Worm (Caenorhabditis elegans) whole organism, L2 larva: ENCODE data around the gene R01E6.2.

ENCODE experiments used
- C34F6.9 ChIP-seq: fragments of 150-350 bp; optimal IDR thresholded peaks from 2 replicates; lab custom pipeline; 2014; ENCODE audit warnings: missing biosample characterization, missing genetic modification characterization
- F13H6.1 ChIP-seq: sonication (generic microtip); optimal IDR thresholded peaks from 2 replicates; lab custom pipeline; 2016; ENCODE audit warnings: missing genetic modification characterization, missing compliant biosample characterization
- R02D3.7 ChIP-seq: fragments of 150-350 bp; optimal IDR thresholded peaks from 2 replicates; lab custom pipeline; 2014; ENCODE audit warnings: missing biosample characterization, missing genetic modification characterization
- Y55F3AM.14 ChIP-seq: fragments of 200-800 bp; sonication (Bioruptor generic); optimal IDR thresholded peaks from 2 replicates; lab custom pipeline; 2018; ENCODE audit warnings: mild to moderate bottlenecking, missing genetic modification characterization, missing compliant biosample characterization
- alr-1 ChIP-seq: fragments of 150-350 bp; optimal IDR thresholded peaks from 2 replicates; lab custom pipeline; 2014; ENCODE audit warnings: missing biosample characterization, missing genetic modification characterization
- ama-1 ChIP-seq: fragments of 150-350 bp; optimal IDR thresholded peaks from 2 replicates; lab custom pipeline; 2018; ENCODE audit warnings: inconsistent platforms
- ceh-82 ChIP-seq: fragments of 150-350 bp; optimal IDR thresholded peaks from 2 replicates; lab custom pipeline; 2014; ENCODE audit warnings: missing biosample characterization, missing genetic modification characterization
- crh-2 ChIP-seq: sonication (generic microtip); optimal IDR thresholded peaks from 2 replicates; lab custom pipeline; 2017; ENCODE audit warnings: missing biosample characterization, missing genetic modification characterization
- elt-3 ChIP-seq: sonication (generic microtip); optimal IDR thresholded peaks from 2 replicates; lab custom pipeline; 2017; ENCODE audit warnings: missing biosample characterization, missing genetic modification characterization
- gmeb-1 ChIP-seq: fragments of 150-350 bp; optimal IDR thresholded peaks from 2 replicates; lab custom pipeline; 2014; ENCODE audit warnings: missing biosample characterization, missing genetic modification characterization
- lsy-2 ChIP-seq, 2 experiments: fragments of 150-350 bp in 1 of 2; sonication (generic microtip) in 1 of 2; optimal IDR thresholded peaks; 2 replicates each; lab custom pipeline; 2014 to 2017; ENCODE audit warnings: missing biosample characterization in 2 of 2, missing genetic modification characterization in 2 of 2
- mab-5 ChIP-seq: fragments of 150-350 bp; optimal IDR thresholded peaks from 2 replicates; lab custom pipeline; 2014; ENCODE audit warnings: missing biosample characterization, missing genetic modification characterization
- mdl-1 ChIP-seq, 2 experiments: fragments of 150-350 bp in 1 of 2; sonication (generic microtip) in 1 of 2; optimal IDR thresholded peaks; 2 replicates each; lab custom pipeline; 2017; ENCODE audit warnings: missing biosample characterization in 2 of 2, missing genetic modification characterization in 2 of 2
- nhr-11 ChIP-seq: fragments of 150-350 bp; optimal IDR thresholded peaks from 2 replicates; lab custom pipeline; 2014; ENCODE audit warnings: missing biosample characterization, missing genetic modification characterization
- nhr-129 ChIP-seq: fragments of 150-350 bp; optimal IDR thresholded peaks from 2 replicates; lab custom pipeline; 2014; ENCODE audit warnings: missing biosample characterization, missing genetic modification characterization
- nhr-21 ChIP-seq: fragments of 150-350 bp; optimal IDR thresholded peaks from 2 replicates; lab custom pipeline; 2014; ENCODE audit warnings: missing biosample characterization, missing genetic modification characterization
- nhr-23 ChIP-seq: fragments of 150-350 bp; optimal IDR thresholded peaks from 2 replicates; lab custom pipeline; 2014; ENCODE audit warnings: missing biosample characterization, missing genetic modification reagents, missing genetic modification characterization
- nhr-237 ChIP-seq: fragments of 150-350 bp; optimal IDR thresholded peaks from 2 replicates; lab custom pipeline; 2014; ENCODE audit warnings: missing biosample characterization, missing genetic modification characterization
- nhr-25 ChIP-seq: fragments of 150-350 bp; sonication (generic microtip); optimal IDR thresholded peaks from 3 replicates; lab custom pipeline; 2014; ENCODE audit warnings: missing biosample characterization, missing genetic modification characterization
- sem-4 ChIP-seq: fragments of 150-350 bp; optimal IDR thresholded peaks from 2 replicates; lab custom pipeline; 2014; ENCODE audit warnings: missing biosample characterization, missing genetic modification reagents, missing genetic modification characterization
- skn-1 ChIP-seq: sonication (generic microtip); optimal IDR thresholded peaks from 2 replicates; lab custom pipeline; 2017; ENCODE audit warnings: missing biosample characterization, missing genetic modification characterization
- sma-9 ChIP-seq, 2 experiments: fragments of 150-350 bp in 1 of 2; sonication (generic microtip) in 1 of 2; optimal IDR thresholded peaks; 2 replicates each; lab custom pipeline; 2014 to 2016; ENCODE audit warnings: missing genetic modification characterization in 2 of 2, mild to moderate bottlenecking in 1 of 2, missing biosample characterization in 1 of 2, missing compliant biosample characterization in 1 of 2, missing genetic modification reagents in 1 of 2, moderate library complexity in 1 of 2
- snpc-4 ChIP-seq: fragments of 150-350 bp; optimal IDR thresholded peaks from 2 replicates; lab custom pipeline; 2014; ENCODE audit warnings: missing biosample characterization, missing genetic modification characterization
- unc-55 ChIP-seq: fragments of 150-350 bp; sonication (generic microtip); optimal IDR thresholded peaks from 3 replicates; lab custom pipeline; 2014; ENCODE audit warnings: missing biosample characterization, missing genetic modification reagents, missing genetic modification characterization
- unc-62 ChIP-seq: fragments of 150-350 bp; optimal IDR thresholded peaks from 2 replicates; lab custom pipeline; 2014; ENCODE audit warnings: missing biosample characterization, missing genetic modification reagents, missing genetic modification characterization
- zag-1 ChIP-seq: fragments of 150-350 bp; optimal IDR thresholded peaks from 2 replicates; lab custom pipeline; 2014; ENCODE audit warnings: missing biosample characterization, missing genetic modification characterization
- ztf-1 ChIP-seq: fragments of 200-800 bp; sonication (Bioruptor generic); conservative IDR thresholded peaks from 2 replicates; pipeline ENCODE4 v1.3.6; 2022; ENCODE audit warnings: missing genetic modification characterization, missing compliant biosample characterization
- ztf-4 ChIP-seq: fragments of 150-350 bp; optimal IDR thresholded peaks from 2 replicates; lab custom pipeline; 2014; ENCODE audit warnings: missing biosample characterization, missing genetic modification characterization

Gene R01E6.2

DNA sequence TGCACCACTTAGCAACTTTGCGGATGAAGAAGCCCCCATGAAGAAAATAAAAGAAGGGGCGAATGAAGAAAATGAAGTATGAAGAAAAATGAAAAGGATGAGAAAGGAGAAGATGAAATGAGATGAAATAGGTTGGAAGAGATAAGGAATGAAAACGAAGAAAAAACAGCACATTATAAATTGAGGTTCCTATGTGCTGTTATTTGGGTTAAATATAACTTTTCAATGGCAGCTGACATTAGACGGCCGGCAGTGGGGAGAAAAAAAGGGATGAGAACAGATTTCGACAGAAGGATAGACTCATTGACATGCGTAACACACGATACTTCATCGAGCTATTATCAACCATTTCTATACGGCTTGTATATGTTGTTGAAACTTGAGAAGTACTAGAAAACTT lies 4.4 kb downstream of the R01E6.2 start:
- no peak for TF ChIP-seq skn-1 (tag; lab: Kevin White, UChicago)
- peak; percentile 28 for TF ChIP-seq mab-5 (tag; lab: Kevin White, UChicago)
- peak; percentile 65 for TF ChIP-seq F13H6.1 (tag; lab: Kevin White, UChicago)
- TF ChIP-seq lsy-2 (tag; optimal IDR thresholded peaks at IDR 0.05; lab: Kevin White, UChicago) = peak in 1 of 2 experiments; percentile 15
- peak; percentile 72 for TF ChIP-seq sma-9 (GFP tag; optimal IDR thresholded peaks at IDR 0.05; lab: Kevin White, UChicago)
- TF ChIP-seq sma-9 (tag; optimal IDR thresholded peaks at IDR 0.05; lab: Kevin White, UChicago) = no peak
- peak; percentile 18 for TF ChIP-seq C34F6.9 (tag; lab: Kevin White, UChicago)
- TF ChIP-seq ztf-1 (GFP tag; lab: Robert Waterston, UW) = no peak

DNA sequence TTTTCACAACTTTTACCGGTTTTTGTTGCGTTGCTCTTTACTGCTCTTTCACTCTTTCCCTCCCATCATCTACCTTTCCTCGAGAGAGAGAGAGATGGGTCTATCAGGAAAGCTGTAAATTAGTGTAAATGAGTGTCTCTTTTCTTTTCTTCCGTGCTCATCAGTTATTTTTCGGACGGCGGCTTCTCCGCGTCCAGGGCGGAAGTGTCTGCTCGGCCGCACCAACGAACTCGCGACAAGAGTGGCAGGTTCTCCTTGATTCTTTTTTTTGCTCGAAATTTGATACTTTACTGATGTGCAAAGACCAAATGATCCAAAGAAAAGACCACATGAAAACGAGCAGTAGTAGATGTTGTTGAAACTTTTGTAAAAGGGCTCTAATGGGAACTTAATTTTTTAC lies 7.7 kb downstream of the R01E6.2 start:
- TF ChIP-seq nhr-21 (tag; lab: Kevin White, UChicago) = no peak
- TF ChIP-seq gmeb-1 (tag; lab: Kevin White, UChicago) = no peak
- no peak for TF ChIP-seq Y55F3AM.14
- TF ChIP-seq ztf-4 (tag; lab: Kevin White, UChicago) = no peak
- TF ChIP-seq zag-1 (tag; lab: Kevin White, UChicago) = no peak
- TF ChIP-seq snpc-4 (tag; lab: Kevin White, UChicago) = no peak
- no peak for TF ChIP-seq nhr-11 (tag; lab: Kevin White, UChicago)
- TF ChIP-seq sma-9 (GFP tag; optimal IDR thresholded peaks at IDR 0.05; lab: Kevin White, UChicago) = peak; percentile 39
- TF ChIP-seq sma-9 (tag; optimal IDR thresholded peaks at IDR 0.05; lab: Kevin White, UChicago) = no peak
- TF ChIP-seq F13H6.1 (tag; lab: Kevin White, UChicago) = peak; percentile 77
- no peak for TF ChIP-seq ama-1 (lab: Kevin White, UChicago)
- no peak for TF ChIP-seq nhr-237 (tag; lab: Kevin White, UChicago)
- TF ChIP-seq nhr-23 (tag; lab: Kevin White, UChicago) = no peak
- TF ChIP-seq R02D3.7 (tag; lab: Kevin White, UChicago) = no peak
- no peak for TF ChIP-seq C34F6.9 (tag; lab: Kevin White, UChicago)
- no peak for TF ChIP-seq nhr-25 (tag; lab: Kevin White, UChicago)
- TF ChIP-seq ztf-1 (GFP tag; lab: Robert Waterston, UW) = no peak
- TF ChIP-seq mdl-1 (tag; optimal IDR thresholded peaks at IDR 0.05; lab: Kevin White, UChicago) = no peak
- TF ChIP-seq, all 48 proteins: peak for 2

DNA sequence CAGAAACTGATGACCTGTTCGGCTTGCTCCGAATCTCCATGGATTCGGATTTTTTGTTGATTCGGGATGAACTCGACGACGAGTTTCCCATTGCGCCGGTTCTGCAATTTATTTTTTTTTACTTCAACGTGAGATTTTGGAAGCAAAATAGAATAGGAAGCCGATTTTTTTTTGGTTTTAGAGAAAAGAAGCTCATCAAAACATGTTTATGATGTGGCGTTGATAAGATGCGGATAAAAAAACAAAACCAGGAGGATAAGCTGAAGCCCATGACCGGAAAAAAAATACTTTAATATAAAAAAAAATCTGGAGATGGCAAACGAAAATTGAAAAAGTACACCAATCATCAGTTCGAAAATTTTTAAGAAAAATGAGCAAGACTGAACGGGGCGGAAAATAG lies 10.3 kb downstream of the R01E6.2 start, which contains the start of gene glb-20:
TSS of gene glb-20 (minus strand) at position 101 of the 400 bp plus-strand sequence.
- TF ChIP-seq ceh-82 = no peak
- no peak for TF ChIP-seq elt-3 (tag; lab: Kevin White, UChicago)

DNA sequence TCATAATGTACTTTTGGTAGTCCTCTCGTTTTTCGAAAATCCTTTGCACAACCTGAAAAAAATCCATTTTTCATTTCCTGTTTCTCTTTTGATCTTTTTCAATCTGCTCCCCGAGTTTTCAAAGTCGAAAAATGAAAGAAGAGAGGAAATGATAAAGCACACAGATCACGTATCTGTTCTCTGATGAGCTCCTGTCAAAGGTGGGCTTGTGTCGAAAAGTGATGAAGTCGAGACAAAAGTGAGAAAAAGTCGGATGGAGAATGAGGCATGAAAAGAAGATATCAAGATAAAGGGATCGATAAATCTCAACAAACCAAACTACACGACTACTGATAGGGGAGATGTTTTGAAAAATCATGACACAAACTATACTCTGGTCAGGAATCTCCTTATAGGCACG lies 11.2 kb downstream of the R01E6.2 start:
- TF ChIP-seq sem-4 = no peak
- peak; percentile 61 for TF ChIP-seq nhr-129 (tag; lab: Kevin White, UChicago)
- TF ChIP-seq sma-9 (GFP tag; optimal IDR thresholded peaks at IDR 0.05; lab: Kevin White, UChicago) = peak; percentile 64
- TF ChIP-seq sma-9 (tag; optimal IDR thresholded peaks at IDR 0.05; lab: Kevin White, UChicago) = no peak
- peak; percentile 68 for TF ChIP-seq F13H6.1 (tag; lab: Kevin White, UChicago)
- no peak for TF ChIP-seq alr-1 (tag; lab: Kevin White, UChicago)

DNA sequence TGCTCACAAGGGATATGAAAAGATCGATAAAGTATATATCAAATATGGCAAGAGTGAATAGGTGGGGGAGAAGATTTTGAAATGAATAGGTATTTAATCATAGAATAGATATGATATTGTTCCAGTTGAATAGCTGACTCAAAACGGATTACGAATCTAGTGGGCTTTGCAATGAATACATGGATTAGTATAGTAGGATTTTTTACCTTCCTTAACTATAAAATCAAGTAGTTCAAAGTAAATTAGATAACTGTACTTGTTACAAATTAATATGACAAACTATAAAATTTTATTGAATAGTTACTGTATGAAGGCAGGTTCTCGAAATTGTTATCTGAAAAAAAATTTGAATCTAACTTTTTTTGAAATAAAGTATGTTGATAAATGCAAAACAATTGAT lies 15.4 kb downstream of the R01E6.2 start, which contains the start of gene odr-1:
TSS of gene odr-1 (minus strand) at position 101 of the 400 bp plus-strand sequence.
- TF ChIP-seq ztf-1 (GFP tag; lab: Robert Waterston, UW) = no peak

DNA sequence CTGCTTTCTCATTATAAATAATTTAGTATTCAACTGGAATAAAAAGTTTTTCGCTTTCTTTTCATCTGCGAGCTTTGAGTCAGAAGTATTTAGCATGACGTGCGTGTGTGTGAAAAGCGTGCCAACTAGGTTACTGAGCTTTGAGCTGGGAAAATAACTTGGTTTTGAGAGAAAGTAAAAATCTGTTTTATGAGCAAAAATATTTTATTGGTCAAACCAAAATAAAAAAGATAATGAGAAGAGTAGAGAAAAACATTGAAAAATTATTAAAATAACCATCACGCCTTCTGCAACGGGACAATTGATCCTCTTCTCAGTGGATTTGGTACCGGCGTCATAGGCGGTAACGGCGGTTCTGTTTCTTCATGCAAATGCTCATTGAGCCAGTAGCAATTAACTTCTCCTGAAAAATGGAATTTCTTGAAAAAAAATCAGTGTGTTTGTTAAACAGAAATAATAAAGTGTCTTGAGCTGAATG lies 21.8 kb downstream of the R01E6.2 start:
- no peak for TF ChIP-seq unc-62 (GFP tag; lab: Kevin White, UChicago)
- peak; percentile 3 for TF ChIP-seq crh-2 (tag; lab: Kevin White, UChicago)
- peak; percentile 78 for TF ChIP-seq ama-1 (lab: Kevin White, UChicago)
- TF ChIP-seq gmeb-1 (tag; lab: Kevin White, UChicago) = no peak
- TF ChIP-seq unc-55 (GFP tag; lab: Kevin White, UChicago) = peak; percentile 81
- TF ChIP-seq ztf-4 (tag; lab: Kevin White, UChicago) = no peak
- peak; percentile 2 for TF ChIP-seq nhr-25 (tag; lab: Kevin White, UChicago)
- no peak for TF ChIP-seq mdl-1 (tag; optimal IDR thresholded peaks at IDR 0.05; lab: Kevin White, UChicago)
- peak; percentile 60 for TF ChIP-seq nhr-21 (tag; lab: Kevin White, UChicago)
- TF ChIP-seq ceh-82 = no peak
